Worm (Caenorhabditis elegans) whole organism, late embryonic: ENCODE data around the gene F55A4.13.

Source experiments
- F13H6.1 ChIP-seq: sonication (generic microtip); optimal IDR thresholded peaks from 2 replicates; lab custom pipeline; 2016; ENCODE audit warnings: missing genetic modification characterization, missing compliant biosample characterization
- K09A11.1 ChIP-seq: sonication (generic microtip); optimal IDR thresholded peaks from 2 replicates; lab custom pipeline; 2017; ENCODE audit warnings: antibody characterized with exemption, mild to moderate bottlenecking, missing genetic modification characterization, missing compliant biosample characterization; ENCODE audit not compliant: insufficient read depth
- T23F11.4 ChIP-seq: fragments of 200-800 bp; sonication (Bioruptor generic); optimal IDR thresholded peaks from 2 replicates; lab custom pipeline; 2018; ENCODE audit warnings: mild to moderate bottlenecking, missing genetic modification characterization, missing compliant biosample characterization
- Y22D7AL.16 ChIP-seq: sonication (generic microtip); optimal IDR thresholded peaks from 2 replicates; lab custom pipeline; 2016; ENCODE audit warnings: missing genetic modification characterization, missing compliant biosample characterization
- ama-1 ChIP-seq: fragments of 150-350 bp; optimal IDR thresholded peaks from 2 replicates; lab custom pipeline; 2014
- ceh-18 ChIP-seq: sonication (generic microtip); optimal IDR thresholded peaks from 2 replicates; lab custom pipeline; 2016; ENCODE audit warnings: missing genetic modification characterization, missing compliant biosample characterization
- ceh-19 ChIP-seq: fragments of 200-800 bp; sonication (Bioruptor generic); optimal IDR thresholded peaks from 2 replicates; lab custom pipeline; 2018; ENCODE audit warnings: mild to moderate bottlenecking, missing genetic modification characterization, missing compliant biosample characterization
- ceh-2 ChIP-seq: sonication (generic microtip); optimal IDR thresholded peaks from 2 replicates; lab custom pipeline; 2016; ENCODE audit warnings: missing genotype, missing genetic modification characterization, missing compliant biosample characterization
- ceh-22 ChIP-seq: sonication (generic microtip); optimal IDR thresholded peaks from 2 replicates; lab custom pipeline; 2017; ENCODE audit warnings: missing biosample characterization, missing genetic modification characterization
- ceh-30 ChIP-seq: fragments of 150-350 bp; optimal IDR thresholded peaks from 2 replicates; lab custom pipeline; 2014; ENCODE audit warnings: missing biosample characterization, missing genetic modification characterization
- ceh-31 ChIP-seq: sonication (generic microtip); optimal IDR thresholded peaks from 2 replicates; lab custom pipeline; 2016; ENCODE audit warnings: missing genetic modification characterization, missing compliant biosample characterization
- ceh-34 ChIP-seq: sonication (generic microtip); optimal IDR thresholded peaks from 2 replicates; lab custom pipeline; 2016; ENCODE audit warnings: mild to moderate bottlenecking, missing genetic modification characterization, missing compliant biosample characterization
- ceh-45 ChIP-seq: fragments of 200-800 bp; sonication (Bioruptor generic); IDR thresholded peaks from 2 replicates; pipeline ENCODE4 v1.3.6; 2022; ENCODE audit warnings: missing genetic modification reagents, missing genetic modification characterization, missing compliant biosample characterization
- ceh-48 ChIP-seq: sonication (generic microtip); optimal IDR thresholded peaks from 2 replicates; lab custom pipeline; 2016; ENCODE audit warnings: missing genetic modification characterization, inconsistent platforms, missing compliant biosample characterization
- ceh-9 ChIP-seq: sonication (generic microtip); optimal IDR thresholded peaks from 2 replicates; lab custom pipeline; 2016; ENCODE audit warnings: mild to moderate bottlenecking, missing genetic modification characterization, inconsistent platforms, missing compliant biosample characterization
- che-1 ChIP-seq: sonication (generic microtip); optimal IDR thresholded peaks from 2 replicates; lab custom pipeline; 2016; ENCODE audit warnings: mild to moderate bottlenecking, missing genetic modification characterization, missing compliant biosample characterization
- dmd-4 ChIP-seq: sonication (generic microtip); optimal IDR thresholded peaks from 2 replicates; lab custom pipeline; 2016; ENCODE audit warnings: borderline replicate concordance, missing genetic modification characterization, missing compliant biosample characterization
- dve-1 ChIP-seq: sonication (generic microtip); optimal IDR thresholded peaks from 2 replicates; lab custom pipeline; 2017; ENCODE audit warnings: antibody characterized with exemption, mild to moderate bottlenecking, missing genetic modification characterization, missing compliant biosample characterization
- elt-2 ChIP-seq: sonication (generic microtip); optimal IDR thresholded peaks from 2 replicates; lab custom pipeline; 2016; ENCODE audit warnings: missing genetic modification reagents, missing genetic modification characterization, missing compliant biosample characterization
- ets-4 ChIP-seq: sonication (generic microtip); optimal IDR thresholded peaks from 2 replicates; lab custom pipeline; 2016; ENCODE audit warnings: missing genetic modification characterization, missing compliant biosample characterization
- fkh-10 ChIP-seq: fragments of 150-350 bp; optimal IDR thresholded peaks from 2 replicates; lab custom pipeline; 2014; ENCODE audit warnings: missing biosample characterization, missing genetic modification reagents, missing genetic modification characterization
- hlh-15 ChIP-seq: sonication (generic microtip); optimal IDR thresholded peaks from 2 replicates; lab custom pipeline; 2016; ENCODE audit warnings: missing genetic modification characterization, missing compliant biosample characterization
- hlh-30 ChIP-seq: sonication (generic microtip); optimal IDR thresholded peaks from 2 replicates; lab custom pipeline; 2017; ENCODE audit warnings: antibody characterized with exemption, missing genetic modification characterization, missing compliant biosample characterization; ENCODE audit not compliant: insufficient read depth
- hlh-6 ChIP-seq: sonication (generic microtip); optimal IDR thresholded peaks from 2 replicates; lab custom pipeline; 2016; ENCODE audit warnings: missing genotype, missing genetic modification characterization, missing compliant biosample characterization
- lim-6 ChIP-seq: sonication (generic microtip); optimal IDR thresholded peaks from 2 replicates; lab custom pipeline; 2016; ENCODE audit warnings: missing genetic modification characterization, missing compliant biosample characterization
- lin-11 ChIP-seq: fragments of 200-800 bp; sonication (Bioruptor generic); optimal IDR thresholded peaks from 2 replicates; lab custom pipeline; 2018; ENCODE audit warnings: mild to moderate bottlenecking, missing genetic modification characterization, missing compliant biosample characterization
- madf-2 ChIP-seq: sonication (generic microtip); optimal IDR thresholded peaks from 2 replicates; lab custom pipeline; 2017; ENCODE audit warnings: missing genetic modification characterization, missing compliant biosample characterization
- nfya-1 ChIP-seq: sonication (generic microtip); optimal IDR thresholded peaks from 2 replicates; lab custom pipeline; 2017; ENCODE audit warnings: missing genetic modification characterization, mild to moderate bottlenecking, missing compliant biosample characterization, antibody characterized with exemption, moderate library complexity
- nhr-232 ChIP-seq: sonication (generic microtip); optimal IDR thresholded peaks from 2 replicates; lab custom pipeline; 2016; ENCODE audit warnings: missing genetic modification characterization, missing compliant biosample characterization
- npax-4 ChIP-seq: sonication (generic microtip); optimal IDR thresholded peaks from 2 replicates; lab custom pipeline; 2016; ENCODE audit warnings: missing genetic modification characterization, missing compliant biosample characterization
- pat-9 ChIP-seq: fragments of 200-800 bp; sonication (Bioruptor generic); optimal IDR thresholded peaks from 2 replicates; lab custom pipeline; 2018; ENCODE audit warnings: mild to moderate bottlenecking, missing genetic modification characterization, moderate library complexity, missing compliant biosample characterization
- pha-2 ChIP-seq: sonication (generic microtip); optimal IDR thresholded peaks from 2 replicates; lab custom pipeline; 2017; ENCODE audit warnings: mild to moderate bottlenecking, missing genetic modification characterization, missing compliant biosample characterization
- pqm-1 ChIP-seq: sonication (generic microtip); optimal IDR thresholded peaks from 2 replicates; lab custom pipeline; 2016; ENCODE audit warnings: missing genetic modification characterization, missing compliant biosample characterization
- pros-1 ChIP-seq: fragments of 150-350 bp; optimal IDR thresholded peaks from 2 replicates; lab custom pipeline; 2014; ENCODE audit warnings: missing biosample characterization, missing genetic modification reagents, missing genetic modification characterization
- ref-2 ChIP-seq: sonication (generic microtip); optimal IDR thresholded peaks from 2 replicates; lab custom pipeline; 2016; ENCODE audit warnings: missing genetic modification characterization, missing compliant biosample characterization
- sdc-2 ChIP-seq: sonication (generic microtip); optimal IDR thresholded peaks from 2 replicates; lab custom pipeline; 2016; ENCODE audit warnings: missing genotype, missing genetic modification characterization, missing compliant biosample characterization
- sox-4 ChIP-seq: sonication (generic microtip); optimal IDR thresholded peaks from 2 replicates; lab custom pipeline; 2017; ENCODE audit warnings: mild to moderate bottlenecking, missing genetic modification characterization, inconsistent platforms, missing compliant biosample characterization
- syd-9 ChIP-seq: sonication (generic microtip); optimal IDR thresholded peaks from 2 replicates; lab custom pipeline; 2016; ENCODE audit warnings: mild to moderate bottlenecking, missing genetic modification characterization, moderate library complexity, missing compliant biosample characterization
- tbx-2 ChIP-seq: sonication (generic microtip); optimal IDR thresholded peaks from 2 replicates; lab custom pipeline; 2016; ENCODE audit warnings: missing genetic modification characterization, missing compliant biosample characterization
- unc-42 ChIP-seq: sonication (generic microtip); optimal IDR thresholded peaks from 2 replicates; lab custom pipeline; 2016; ENCODE audit warnings: missing genotype, missing genetic modification characterization, missing compliant biosample characterization

Gene F55A4.13

DNA sequence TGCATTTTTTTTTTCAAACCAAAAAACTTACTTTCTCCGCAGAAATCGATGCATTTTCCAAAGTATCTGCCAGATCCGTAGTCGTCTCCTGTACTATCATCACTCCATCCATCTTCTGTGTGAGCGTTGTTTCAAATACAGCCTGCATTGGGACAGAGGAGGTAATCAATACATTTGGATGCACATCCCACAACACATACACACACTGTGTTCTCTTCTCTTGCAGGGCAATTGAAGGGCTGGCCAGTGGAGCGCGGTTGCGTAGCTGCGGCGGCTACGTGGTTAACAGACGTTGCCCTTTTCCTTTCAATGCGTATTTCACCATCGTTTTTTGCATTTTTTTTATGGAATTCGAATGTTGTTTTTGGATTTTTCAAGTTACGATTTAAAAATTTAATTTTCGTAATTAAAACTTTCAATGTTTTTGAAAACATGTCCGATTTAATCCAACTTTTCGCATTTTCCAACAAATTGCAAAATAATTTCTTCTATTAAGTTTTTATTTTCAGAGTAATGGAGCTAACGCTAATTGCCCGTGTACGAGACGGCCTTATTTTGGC, 17.8 kb upstream of the F55A4.13 start, which contains the start of the genes stau-1 and sec-22:
TSS of gene stau-1 (minus strand) at position 248 of the 560 bp plus-strand sequence.
TSS of gene sec-22 (plus strand) at position 510 of the 560 bp plus-strand sequence.
- TF ChIP-seq tbx-2 (tag; lab: Kevin White, UChicago): peak; percentile 15
- TF ChIP-seq pat-9 (tag; lab: Kevin White, UChicago): no peak
- no peak for TF ChIP-seq K09A11.1 (tag; lab: Kevin White, UChicago)
- TF ChIP-seq sdc-2 (tag; lab: Kevin White, UChicago): peak; percentile 51
- TF ChIP-seq ceh-22 (tag; lab: Kevin White, UChicago): no peak
- TF ChIP-seq ceh-19: no peak
- TF ChIP-seq syd-9 (tag; lab: Kevin White, UChicago): no peak
- no peak for TF ChIP-seq T23F11.4 (GFP tag; lab: Kevin White, UChicago)
- peak; percentile 76 for TF ChIP-seq ceh-48
- TF ChIP-seq unc-42 (tag; lab: Kevin White, UChicago): peak; percentile 25
- TF ChIP-seq fkh-10 (GFP tag; lab: Kevin White, UChicago): no peak
- TF ChIP-seq dmd-4: no peak
- no peak for TF ChIP-seq elt-2 (tag; lab: Kevin White, UChicago)
- no peak for TF ChIP-seq madf-2 (tag; lab: Kevin White, UChicago)
- TF ChIP-seq ceh-31 (tag; lab: Kevin White, UChicago): peak; percentile 60
- peak; percentile 1 for TF ChIP-seq nfya-1 (tag; lab: Kevin White, UChicago)

DNA sequence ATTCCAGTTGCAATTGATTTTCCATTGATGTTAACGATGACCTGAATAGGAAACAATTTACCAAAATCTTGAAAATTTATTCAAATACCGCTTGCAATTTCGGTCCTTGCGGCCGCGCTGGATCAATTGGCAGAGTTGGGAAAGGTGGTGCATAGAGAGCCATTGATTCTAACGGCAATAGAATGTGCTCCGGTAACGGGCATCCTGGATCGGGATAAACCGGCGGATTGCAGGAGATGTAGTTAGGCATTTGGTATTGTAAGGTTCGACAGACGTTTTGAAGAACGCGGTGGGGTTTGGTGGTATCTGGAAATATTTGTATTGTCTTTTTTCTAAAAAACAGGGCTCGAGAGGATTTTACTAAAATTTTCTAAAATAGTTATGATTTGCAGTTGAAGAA, 13.5 kb upstream of the F55A4.13 start:
- TF ChIP-seq ceh-2 (tag; lab: Kevin White, UChicago) (no peak), pqm-1 (no peak), lin-11 (tag; lab: Kevin White, UChicago) (no peak), che-1 (tag; lab: Kevin White, UChicago) (no peak), hlh-15 (no peak), ceh-19 (no peak), tbx-2 (tag; lab: Kevin White, UChicago) (no peak), madf-2 (tag; lab: Kevin White, UChicago) (no peak), K09A11.1 (tag; lab: Kevin White, UChicago) (no peak), dve-1 (tag; lab: Kevin White, UChicago) (no peak), nhr-232 (tag; lab: Kevin White, UChicago) (no peak), ceh-48 (no peak), ceh-45 (GFP tag; lab: Robert Waterston, UW) (no peak), ceh-30 (tag; lab: Kevin White, UChicago) (no peak), pros-1 (tag; lab: Kevin White, UChicago) (no peak), lim-6 (tag; lab: Kevin White, UChicago) (no peak)

DNA sequence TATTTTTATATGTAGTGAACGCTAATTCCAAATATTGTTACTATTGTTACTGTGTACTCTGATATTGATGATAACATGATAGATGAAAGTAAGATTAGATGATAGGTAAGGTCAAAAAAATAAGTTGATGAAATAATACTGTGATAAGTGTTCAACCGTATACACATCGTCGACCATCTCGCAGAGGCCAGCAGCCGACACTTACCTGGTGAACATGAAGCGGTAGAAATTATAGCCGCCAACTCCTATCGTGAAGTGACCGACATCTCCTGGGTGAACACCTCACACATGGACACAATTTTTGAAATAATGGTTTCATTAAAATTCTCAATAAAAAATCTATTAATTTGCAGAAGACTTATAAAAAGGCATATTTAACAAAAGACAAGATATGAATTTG, 10.0 kb upstream of the F55A4.13 start:
- TF ChIP-seq npax-4 (tag; lab: Kevin White, UChicago) (no peak), ceh-18 (tag; lab: Kevin White, UChicago) (no peak), ets-4 (tag; lab: Kevin White, UChicago) (no peak), ceh-45 (GFP tag; lab: Robert Waterston, UW) (no peak), hlh-6 (tag; lab: Kevin White, UChicago) (no peak), syd-9 (tag; lab: Kevin White, UChicago) (no peak), dve-1 (tag; lab: Kevin White, UChicago) (no peak), dmd-4 (no peak), pat-9 (tag; lab: Kevin White, UChicago) (no peak), sox-4 (tag; lab: Kevin White, UChicago) (no peak), ama-1 (lab: Kevin White, UChicago) (no peak), F13H6.1 (no peak), ceh-34 (tag; lab: Kevin White, UChicago) (no peak), Y22D7AL.16 (tag; lab: Kevin White, UChicago) (no peak)

DNA sequence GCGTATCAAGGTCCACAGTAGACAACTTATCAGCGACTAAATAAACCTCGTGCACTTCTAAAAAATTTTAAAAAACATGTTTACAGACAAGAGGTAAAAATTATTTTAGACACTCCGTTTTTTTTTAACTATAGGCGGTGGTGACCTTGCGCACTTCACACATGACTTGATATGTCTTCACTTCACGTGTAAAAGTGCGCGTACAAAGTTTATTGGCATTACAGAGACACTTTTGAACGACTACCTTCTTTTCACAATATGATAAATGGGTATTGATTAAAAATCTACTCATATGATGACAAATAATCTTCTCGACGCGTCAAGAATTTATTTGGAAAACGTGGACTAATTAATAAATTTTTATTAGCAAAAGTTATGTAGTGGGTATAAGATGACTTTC, 9.4 kb upstream of the F55A4.13 start:
- TF ChIP-seq pha-2 (tag; lab: Kevin White, UChicago) (no peak), ceh-34 (tag; lab: Kevin White, UChicago) (no peak), hlh-6 (tag; lab: Kevin White, UChicago) (no peak), ref-2 (tag; lab: Kevin White, UChicago) (no peak), hlh-30 (tag; lab: Kevin White, UChicago) (no peak), ceh-31 (tag; lab: Kevin White, UChicago) (no peak), ceh-9 (no peak), ceh-22 (tag; lab: Kevin White, UChicago) (no peak), Y22D7AL.16 (tag; lab: Kevin White, UChicago) (no peak)
